Worm (Caenorhabditis elegans): ENCODE data around the gene B0507.9.
"Not testable (repeated sequence)": the region's sequence is repeated elsewhere in the genome, so short reads cannot be mapped to it uniquely, and the experiment has no call there.

B0507.9 gene

DNA sequence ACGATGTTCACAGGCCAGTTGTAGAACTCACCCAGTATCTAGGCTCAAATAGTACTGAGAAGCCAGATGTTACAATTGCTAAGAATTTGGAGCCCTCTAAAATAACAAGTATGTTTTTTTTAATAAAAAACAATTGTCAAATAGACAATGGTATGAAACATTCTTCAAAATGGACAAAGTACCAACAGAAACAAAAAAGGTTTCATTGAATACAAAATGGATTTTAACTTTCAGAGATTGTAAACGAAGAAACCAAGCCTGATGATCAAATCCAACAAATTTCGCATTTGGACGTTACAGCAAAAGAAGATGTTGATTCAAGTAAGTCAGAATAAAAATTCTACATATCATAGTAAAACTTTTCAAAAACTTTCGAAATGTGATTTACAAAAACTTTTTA, 38.8 kb downstream of the B0507.9 start, which contains the start of gene ZC196.9:
TSS of gene ZC196.9 (minus strand) at position 101 of the 400 bp plus-strand sequence.
- TF ChIP-seq peb-1 (tag; optimal IDR thresholded peaks at IDR 0.05) = no peak
- no peak for TF ChIP-seq aly-2 (tag; optimal IDR thresholded peaks at IDR 0.05)
- TF ChIP-seq zag-1 (tag; optimal IDR thresholded peaks at IDR 0.05) = no peak

DNA sequence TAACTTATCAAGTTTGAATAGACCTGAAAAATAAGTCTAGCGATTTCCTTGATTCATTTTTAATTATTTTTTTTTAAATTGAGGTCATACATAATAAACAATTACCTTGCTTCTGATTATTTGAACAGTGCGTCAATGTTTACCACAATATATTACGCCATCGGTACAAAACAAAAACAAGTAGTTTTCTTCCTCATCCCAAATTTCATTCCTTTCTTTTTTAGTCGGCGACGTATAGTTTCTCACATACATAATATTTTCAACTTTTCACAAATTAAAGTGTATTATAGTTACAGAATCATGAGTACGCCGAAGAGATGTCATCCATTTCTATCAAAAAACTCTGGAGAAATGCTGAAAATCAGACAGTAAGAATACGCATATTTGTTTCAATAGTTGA, 39.6 kb downstream of the B0507.9 start, which contains the start of gene droe-8:
TSS of gene droe-8 (plus strand) at position 301 of the 400 bp plus-strand sequence.
- not testable (repeated sequence) for TF ChIP-seq ZK546.5, nhr-21, lsy-2 (tag; optimal IDR thresholded peaks at IDR 0.05)

DNA sequence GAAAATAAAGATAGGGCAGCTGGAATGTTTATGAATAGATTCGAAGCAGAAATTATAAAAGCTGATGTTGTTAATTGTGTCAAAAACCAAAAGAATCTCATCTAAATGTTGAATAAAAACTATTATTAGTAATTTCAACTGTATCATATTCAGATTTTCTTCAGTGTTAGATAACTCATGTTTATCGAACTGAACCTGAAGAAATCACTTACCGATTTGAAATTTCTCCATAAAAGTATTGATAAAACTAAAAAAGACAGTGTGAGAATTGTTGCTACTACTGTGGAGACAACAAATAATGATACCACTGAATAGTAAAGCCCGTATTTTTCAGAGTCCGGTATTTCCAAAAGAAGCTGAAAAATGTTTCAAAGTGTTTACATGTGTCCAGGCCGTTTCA, 43.7 kb downstream of the B0507.9 start, which contains the start of gene ZC196.8:
TSS of gene ZC196.8 (minus strand) at position 101 of the 400 bp plus-strand sequence.
- not testable (repeated sequence) for TF ChIP-seq ztf-1 (GFP tag; conservative IDR thresholded peaks at IDR 0.05); blmp-1 (tag; optimal IDR thresholded peaks at IDR 0.05; ENCODE audit: insufficient read depth); nhr-129 (tag; optimal IDR thresholded peaks at IDR 0.05)

DNA sequence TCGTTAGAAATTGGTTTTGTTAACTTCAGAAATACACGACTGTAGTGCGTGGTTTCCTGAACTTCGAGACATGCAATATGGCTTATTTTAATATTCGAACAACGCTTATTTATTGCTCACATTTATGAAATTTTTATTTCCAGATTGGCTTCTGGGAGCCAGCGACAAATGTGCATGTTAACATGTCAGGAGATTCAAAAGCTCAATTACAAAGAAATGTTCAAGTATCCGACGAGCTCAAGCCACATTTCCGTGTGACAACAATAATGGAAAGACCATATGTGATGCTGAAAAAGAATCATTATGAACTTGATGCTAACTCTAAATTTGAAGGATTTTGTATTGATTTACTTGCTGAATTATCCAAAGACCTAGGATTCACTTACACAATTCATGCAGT, 47.4 kb downstream of the B0507.9 start:
- TF ChIP-seq fos-1 (tag; optimal IDR thresholded peaks at IDR 0.05) (no peak), lin-39 (tag; optimal IDR thresholded peaks at IDR 0.05) (no peak), nhr-10 (tag; optimal IDR thresholded peaks at IDR 0.05) (no peak), unc-55 (GFP tag; optimal IDR thresholded peaks at IDR 0.05) (no peak), nhr-25 (tag; optimal IDR thresholded peaks at IDR 0.05) (no peak), snpc-4 (tag; optimal IDR thresholded peaks at IDR 0.05) (no peak), lsy-2 (tag; optimal IDR thresholded peaks at IDR 0.05) (no peak), mdl-1 (tag; optimal IDR thresholded peaks at IDR 0.05) (no peak), alr-1 (tag; optimal IDR thresholded peaks at IDR 0.05) (no peak), elt-3 (tag; optimal IDR thresholded peaks at IDR 0.05) (no peak), lin-13 (GFP tag; optimal IDR thresholded peaks at IDR 0.05) (no peak), aly-2 (tag; optimal IDR thresholded peaks at IDR 0.05) (no peak), egl-27 (tag; optimal IDR thresholded peaks at IDR 0.05) (no peak), ceh-82 (tag; optimal IDR thresholded peaks at IDR 0.05) (no peak), zag-1 (tag; optimal IDR thresholded peaks at IDR 0.05) (no peak), ZK546.5 (tag; optimal IDR thresholded peaks at IDR 0.05) (no peak), skn-1 (tag; optimal IDR thresholded peaks at IDR 0.05) (no peak), F13H6.1 (tag; optimal IDR thresholded peaks at IDR 0.05) (no peak), R02D3.7 (tag; optimal IDR thresholded peaks at IDR 0.05) (no peak)

DNA sequence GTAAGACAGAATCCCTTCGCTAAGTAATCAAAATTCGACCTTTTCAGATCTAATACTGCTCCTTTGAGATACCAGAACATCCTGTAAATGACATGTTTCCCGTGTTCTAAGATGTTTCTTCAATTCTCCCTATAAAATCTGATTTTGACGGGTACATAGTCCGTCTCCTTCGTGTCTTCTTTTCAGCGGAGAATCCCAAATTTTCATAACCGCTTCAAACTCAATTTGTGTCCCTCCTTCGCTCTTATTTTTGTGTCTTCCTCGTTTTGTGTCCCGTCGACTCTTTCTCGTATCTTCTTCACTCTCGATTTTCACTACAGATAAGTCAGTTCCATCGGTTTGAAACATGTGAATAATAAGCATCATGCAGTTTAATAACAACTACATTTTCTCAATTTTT, 49.7 kb downstream of the B0507.9 start, which contains the start of gene glr-5:
TSS of gene glr-5 (plus strand) at position 321 of the 400 bp plus-strand sequence.
- TF ChIP-seq sma-9 (GFP tag; optimal IDR thresholded peaks at IDR 0.05) = peak; percentile 45
- no peak for TF ChIP-seq sma-9 (tag; optimal IDR thresholded peaks at IDR 0.05)
- no peak for TF ChIP-seq ztf-11 (tag; optimal IDR thresholded peaks at IDR 0.05)

Data from whole organism, L2 larva.